Worm (Caenorhabditis elegans) whole organism, L1 larva: ENCODE measurements around the gene F32F2.4.

ENCODE experiments used
- C04F5.9 ChIP-seq: sonication (generic microtip); optimal IDR thresholded peaks from 2 replicates; lab custom pipeline; 2016; ENCODE audit warnings: missing genetic modification characterization, missing compliant biosample characterization
- F16B12.6 ChIP-seq: fragments of 150-350 bp; optimal IDR thresholded peaks from 2 replicates; lab custom pipeline; 2014; ENCODE audit warnings: missing biosample characterization, missing genetic modification characterization
- Y116A8C.19 ChIP-seq: sonication (generic microtip); optimal IDR thresholded peaks from 2 replicates; lab custom pipeline; 2016; ENCODE audit warnings: missing compliant biosample characterization, missing genetic modification characterization, borderline replicate concordance
- alr-1 ChIP-seq: fragments of 200-800 bp; sonication (Bioruptor generic); optimal IDR thresholded peaks from 2 replicates; lab custom pipeline; 2018; ENCODE audit warnings: borderline replicate concordance, mild to moderate bottlenecking, missing genetic modification characterization, missing compliant biosample characterization
- aly-2 ChIP-seq: fragments of 150-350 bp; optimal IDR thresholded peaks from 2 replicates; lab custom pipeline; 2014; ENCODE audit warnings: missing biosample characterization, missing genetic modification characterization
- blmp-1 ChIP-seq: fragments of 150-350 bp; optimal IDR thresholded peaks from 2 replicates; lab custom pipeline; 2014; ENCODE audit warnings: missing biosample characterization, missing genetic modification characterization
- ceh-90 ChIP-seq: sonication (generic microtip); optimal IDR thresholded peaks from 2 replicates; lab custom pipeline; 2016; ENCODE audit warnings: missing genetic modification characterization, missing compliant biosample characterization
- ces-1 ChIP-seq: fragments of 150-350 bp; optimal IDR thresholded peaks from 2 replicates; lab custom pipeline; 2014; ENCODE audit warnings: missing biosample characterization, missing genetic modification reagents, missing genetic modification characterization
- dpl-1 ChIP-seq, 3 experiments: fragments of 150-350 bp in 2 of 3; sonication (generic microtip) in 1 of 3; optimal IDR thresholded peaks; 2 replicates each; lab custom pipeline; 2014 to 2017; ENCODE audit warnings: missing biosample characterization in 3 of 3, missing genetic modification characterization in 3 of 3, missing genetic modification reagents in 3 of 3
- dsc-1 ChIP-seq: sonication (generic microtip); optimal IDR thresholded peaks from 2 replicates; lab custom pipeline; 2016; ENCODE audit warnings: mild to moderate bottlenecking, missing genetic modification characterization, missing compliant biosample characterization
- efl-1 ChIP-seq, 4 experiments: fragments of 150-350 bp; optimal IDR thresholded peaks in 3 of 4; peaks in 1 of 4; 1 replicate in 1 of 4; 2 replicates in 3 of 4; lab custom pipeline; 2014; ENCODE audit warnings: missing biosample characterization in 2 of 4, missing genetic modification characterization in 2 of 4, missing genetic modification reagents in 2 of 4
- efl-3 ChIP-seq: fragments of 200-800 bp; sonication (Bioruptor generic); optimal IDR thresholded peaks from 2 replicates; lab custom pipeline; 2018; ENCODE audit warnings: mild to moderate bottlenecking, missing genetic modification characterization, missing compliant biosample characterization
- egl-27 ChIP-seq, 2 experiments: fragments of 150-350 bp in 1 of 2; sonication (generic microtip); optimal IDR thresholded peaks; 3 replicates each; lab custom pipeline; 2017 to 2018; ENCODE audit warnings: missing biosample characterization in 2 of 2, missing genetic modification characterization in 2 of 2, missing genetic modification reagents in 2 of 2
- elt-3 ChIP-seq, 6 experiments: fragments of 150-350 bp in 1 of 6; sonication (generic microtip); optimal IDR thresholded peaks; 2 replicates each; lab custom pipeline; 2017 to 2018; ENCODE audit warnings: missing biosample characterization in 6 of 6, missing genetic modification characterization in 6 of 6, inconsistent platforms in 1 of 6
- ets-5 ChIP-seq: fragments of 200-800 bp; sonication (Bioruptor generic); IDR thresholded peaks from 2 replicates; pipeline ENCODE4 v1.3.6; 2022; ENCODE audit warnings: missing genetic modification characterization, missing compliant biosample characterization
- fkh-4 ChIP-seq: sonication (generic microtip); optimal IDR thresholded peaks from 2 replicates; lab custom pipeline; 2016; ENCODE audit warnings: missing compliant biosample characterization, missing genetic modification characterization, borderline replicate concordance
- fkh-8 ChIP-seq: sonication (generic microtip); optimal IDR thresholded peaks from 2 replicates; lab custom pipeline; 2016; ENCODE audit warnings: mild to moderate bottlenecking, missing genetic modification characterization, missing compliant biosample characterization
- grh-1 ChIP-seq: fragments of 200-800 bp; sonication (Bioruptor generic); IDR thresholded peaks from 2 replicates; pipeline ENCODE4 v1.3.6; 2022; ENCODE audit warnings: missing genetic modification reagents, missing genetic modification characterization, missing compliant biosample characterization
- hlh-17 ChIP-seq: fragments of 200-800 bp; sonication (Bioruptor generic); optimal IDR thresholded peaks from 2 replicates; lab custom pipeline; 2018; ENCODE audit warnings: missing genetic modification characterization, mild to moderate bottlenecking, missing compliant biosample characterization, moderate library complexity, borderline replicate concordance
- hpl-2 ChIP-seq: fragments of 150-350 bp; optimal IDR thresholded peaks from 2 replicates; lab custom pipeline; 2014; ENCODE audit warnings: missing biosample characterization, missing genetic modification reagents, missing genetic modification characterization
- irx-1 ChIP-seq: sonication (generic microtip); optimal IDR thresholded peaks from 2 replicates; lab custom pipeline; 2016; ENCODE audit warnings: missing genetic modification characterization, missing compliant biosample characterization
- jun-1 ChIP-seq: fragments of 150-350 bp; optimal IDR thresholded peaks from 2 replicates; lab custom pipeline; 2014; ENCODE audit warnings: missing biosample characterization, missing genetic modification reagents, missing genetic modification characterization
- lin-13 ChIP-seq: fragments of 150-350 bp; optimal IDR thresholded peaks from 2 replicates; lab custom pipeline; 2014; ENCODE audit warnings: missing biosample characterization, missing genetic modification reagents, missing genetic modification characterization
- lir-3 ChIP-seq: sonication (generic microtip); optimal IDR thresholded peaks from 2 replicates; lab custom pipeline; 2016; ENCODE audit warnings: mild to moderate bottlenecking, missing genetic modification characterization, moderate library complexity, missing compliant biosample characterization; ENCODE audit not compliant: poor library complexity
- mdl-1 ChIP-seq, 2 experiments: fragments of 150-350 bp; optimal IDR thresholded peaks; 2 replicates each; lab custom pipeline; 2014 to 2017; ENCODE audit warnings: missing biosample characterization in 2 of 2, missing genetic modification characterization in 2 of 2, inconsistent platforms in 1 of 2
- nhr-11 ChIP-seq: fragments of 150-350 bp; optimal IDR thresholded peaks from 2 replicates; lab custom pipeline; 2014; ENCODE audit warnings: missing biosample characterization, missing genetic modification characterization
- nhr-12 ChIP-seq: sonication (generic microtip); optimal IDR thresholded peaks from 2 replicates; lab custom pipeline; 2017; ENCODE audit warnings: missing biosample characterization, missing genetic modification characterization
- nhr-237 ChIP-seq: fragments of 150-350 bp; optimal IDR thresholded peaks from 2 replicates; lab custom pipeline; 2014; ENCODE audit warnings: missing biosample characterization, missing genetic modification characterization
- nhr-47 ChIP-seq: sonication (generic microtip); optimal IDR thresholded peaks from 2 replicates; lab custom pipeline; 2016; ENCODE audit warnings: mild to moderate bottlenecking, missing genetic modification characterization, moderate library complexity, missing compliant biosample characterization
- nhr-71 ChIP-seq: sonication (generic microtip); optimal IDR thresholded peaks from 2 replicates; lab custom pipeline; 2016; ENCODE audit warnings: mild to moderate bottlenecking, missing genetic modification characterization, moderate library complexity, missing compliant biosample characterization
- nhr-76 ChIP-seq: sonication (generic microtip); optimal IDR thresholded peaks from 2 replicates; lab custom pipeline; 2017; ENCODE audit warnings: missing biosample characterization, missing genetic modification characterization
- nhr-84 ChIP-seq: sonication (generic microtip); optimal IDR thresholded peaks from 2 replicates; lab custom pipeline; 2017; ENCODE audit warnings: missing biosample characterization, missing genetic modification characterization
- nhr-85 ChIP-seq: sonication (generic microtip); peaks from one replicate; lab custom pipeline; 2016; ENCODE audit warnings: missing genetic modification characterization, inconsistent platforms, missing compliant biosample characterization
- nhr-90 ChIP-seq: sonication (generic microtip); optimal IDR thresholded peaks from 2 replicates; lab custom pipeline; 2016; ENCODE audit warnings: mild to moderate bottlenecking, missing genetic modification characterization, missing compliant biosample characterization; ENCODE audit not compliant: poor library complexity
- pax-3 ChIP-seq: fragments of 200-800 bp; sonication (Bioruptor generic); optimal IDR thresholded peaks from 2 replicates; lab custom pipeline; 2018; ENCODE audit warnings: mild to moderate bottlenecking, missing genetic modification characterization, moderate library complexity, missing compliant biosample characterization
- rnt-1 ChIP-seq: sonication (generic microtip); optimal IDR thresholded peaks from 2 replicates; lab custom pipeline; 2016; ENCODE audit warnings: mild to moderate bottlenecking, missing genetic modification characterization, moderate library complexity, missing compliant biosample characterization
- skn-1 ChIP-seq: fragments of 150-350 bp; optimal IDR thresholded peaks from 2 replicates; lab custom pipeline; 2014; ENCODE audit warnings: missing biosample characterization, missing genetic modification characterization
- sox-4 ChIP-seq: sonication (generic microtip); optimal IDR thresholded peaks from 2 replicates; lab custom pipeline; 2016; ENCODE audit warnings: missing genetic modification characterization, missing compliant biosample characterization
- sup-37 ChIP-seq: fragments of 200-800 bp; sonication (Bioruptor generic); optimal IDR thresholded peaks from 2 replicates; lab custom pipeline; 2018; ENCODE audit warnings: mild to moderate bottlenecking, missing genetic modification characterization, missing compliant biosample characterization
- swsn-7 ChIP-seq: sonication (generic microtip); optimal IDR thresholded peaks from 2 replicates; lab custom pipeline; 2016; ENCODE audit warnings: missing genetic modification characterization, missing compliant biosample characterization
- tlp-1 ChIP-seq: fragments of 150-350 bp; optimal IDR thresholded peaks from 2 replicates; lab custom pipeline; 2014; ENCODE audit warnings: missing biosample characterization, missing genetic modification characterization
- unc-30 ChIP-seq: sonication (generic microtip); optimal IDR thresholded peaks from 2 replicates; lab custom pipeline; 2017; ENCODE audit warnings: missing biosample characterization, missing genetic modification characterization
- unc-86 ChIP-seq: sonication (generic microtip); optimal IDR thresholded peaks from 2 replicates; lab custom pipeline; 2016; ENCODE audit warnings: missing genetic modification characterization, missing compliant biosample characterization
- vab-15 ChIP-seq: sonication (generic microtip); optimal IDR thresholded peaks from 2 replicates; lab custom pipeline; 2017; ENCODE audit warnings: missing genotype, mild to moderate bottlenecking, missing genetic modification characterization, missing compliant biosample characterization
- xbp-1 ChIP-seq: sonication (generic microtip); optimal IDR thresholded peaks from 2 replicates; lab custom pipeline; 2016; ENCODE audit warnings: missing genetic modification characterization, missing compliant biosample characterization
- zag-1 ChIP-seq: fragments of 150-350 bp; optimal IDR thresholded peaks from 2 replicates; lab custom pipeline; 2014; ENCODE audit warnings: missing biosample characterization, missing genetic modification characterization

Gene F32F2.4

ce11 chrV:13275959-13276358, at the start of gene F32F2.4:
TSS of gene F32F2.4 (plus strand) at chrV:13276259.
- TF ChIP-seq nhr-11 (tag; lab: Kevin White, UChicago) (no peak), dpl-1 (GFP tag; optimal IDR thresholded peaks at IDR 0.05; lab: Kevin White, UChicago) (no peak), nhr-76 (no peak), ets-5 (no peak), sox-4 (tag; lab: Kevin White, UChicago) (no peak), lin-13 (GFP tag; lab: Kevin White, UChicago) (no peak), grh-1 (GFP tag; lab: Robert Waterston, UW) (no peak)

- no peak for TF ChIP-seq irx-1 (tag; lab: Kevin White, UChicago)
- TF ChIP-seq nhr-237 (tag; lab: Kevin White, UChicago) = no peak
- no peak for TF ChIP-seq ceh-90 (tag; lab: Kevin White, UChicago)
- TF ChIP-seq efl-1 (optimal IDR thresholded peaks at IDR 0.05; lab: Kevin White, UChicago) = no peak
- peak in 1 of 2 experiments; percentile 20 for TF ChIP-seq efl-1 (GFP tag; optimal IDR thresholded peaks at IDR 0.05 in 1 of 2; lab: Kevin White, UChicago)
- peak; percentile 82 for TF ChIP-seq pax-3 (tag; lab: Kevin White, UChicago)
- TF ChIP-seq unc-86 (tag; lab: Kevin White, UChicago) = no peak
- no peak for TF ChIP-seq Y116A8C.19
- no peak for TF ChIP-seq aly-2 (tag; lab: Kevin White, UChicago)
- no peak for TF ChIP-seq lin-13 (GFP tag; lab: Kevin White, UChicago)
- TF ChIP-seq tlp-1 (tag; lab: Kevin White, UChicago) = no peak
- TF ChIP-seq ets-5 = no peak
- no peak for TF ChIP-seq ces-1 (GFP tag; lab: Kevin White, UChicago)
- TF ChIP-seq zag-1 (tag; lab: Kevin White, UChicago) = no peak
- TF ChIP-seq nhr-84 = no peak
- no peak for TF ChIP-seq nhr-85 (tag; lab: Kevin White, UChicago)
- TF ChIP-seq nhr-90 (tag; lab: Kevin White, UChicago) = no peak
- no peak for TF ChIP-seq lir-3 (tag; lab: Kevin White, UChicago)
- TF ChIP-seq elt-3 (tag; optimal IDR thresholded peaks at IDR 0.05; lab: Kevin White, UChicago) = no peak
- TF ChIP-seq mdl-1 (tag; optimal IDR thresholded peaks at IDR 0.05; lab: Kevin White, UChicago) = no peak
- TF ChIP-seq dsc-1 (tag; lab: Kevin White, UChicago) = peak; percentile 74
- TF ChIP-seq swsn-7 (tag; lab: Kevin White, UChicago) = no peak
- no peak for TF ChIP-seq unc-30 (tag; lab: Kevin White, UChicago)
- no peak for TF ChIP-seq C04F5.9 (tag; lab: Kevin White, UChicago)
These were observed 46.5 kb upstream of the F32F2.4 start for ce11 chrV:13229538-13229937.

ce11 chrV:13235313-13235712, 40.7 kb upstream of the F32F2.4 start:
- TF ChIP-seq dsc-1 (tag; lab: Kevin White, UChicago) = peak; percentile 69
- peak; percentile 61 for TF ChIP-seq pax-3 (tag; lab: Kevin White, UChicago)
- peak; percentile 69 for TF ChIP-seq fkh-8
- TF ChIP-seq nhr-47 (tag; lab: Kevin White, UChicago) = peak; percentile 45
- peak; percentile 51 for TF ChIP-seq nhr-71 (tag; lab: Kevin White, UChicago)
- TF ChIP-seq xbp-1 (tag; lab: Kevin White, UChicago) = no peak

- TF ChIP-seq blmp-1 (tag; lab: Kevin White, UChicago) = no peak
- TF ChIP-seq dpl-1 (GFP tag; optimal IDR thresholded peaks at IDR 0.05; lab: Kevin White, UChicago) = no peak
- no peak for TF ChIP-seq tlp-1 (tag; lab: Kevin White, UChicago)
- no peak for TF ChIP-seq efl-3 (GFP tag; lab: Kevin White, UChicago)
- no peak for TF ChIP-seq pax-3 (tag; lab: Kevin White, UChicago)
- no peak for TF ChIP-seq alr-1 (tag; lab: Kevin White, UChicago)
- TF ChIP-seq lin-13 (GFP tag; lab: Kevin White, UChicago) = no peak
- no peak for TF ChIP-seq sup-37 (GFP tag; lab: Kevin White, UChicago)
- no peak for TF ChIP-seq nhr-12
- TF ChIP-seq jun-1 (tag; lab: Kevin White, UChicago) = no peak
- no peak for TF ChIP-seq unc-86 (tag; lab: Kevin White, UChicago)
- no peak for TF ChIP-seq fkh-4 (tag; lab: Kevin White, UChicago)
- TF ChIP-seq hpl-2 (GFP tag; lab: Kevin White, UChicago) = no peak
- no peak for TF ChIP-seq vab-15 (tag; lab: Kevin White, UChicago)
- TF ChIP-seq rnt-1 = no peak
- TF ChIP-seq egl-27 (tag; optimal IDR thresholded peaks at IDR 0.05; lab: Kevin White, UChicago) = no peak
- TF ChIP-seq F16B12.6 (tag; lab: Kevin White, UChicago) = no peak
- no peak for TF ChIP-seq skn-1 (tag; lab: Kevin White, UChicago)
- no peak for TF ChIP-seq hlh-17 (GFP tag; lab: Kevin White, UChicago)
- no peak for TF ChIP-seq elt-3 (tag; optimal IDR thresholded peaks at IDR 0.05; lab: Kevin White, UChicago)
These were observed 39.6 kb upstream of the F32F2.4 start, which contains the start of gene dmd-10 for ce11 chrV:13236507-13236906. TSS of gene dmd-10 (minus strand) at chrV:13236607.
